Worm (Caenorhabditis elegans) whole organism, L4 larva: Measurements from ENCODE around the gene rps-30.
A peak's percentile ranks its signal among the peaks of the same experiment; 100 is the strongest.

Experiments used
- F49E8.2 ChIP-seq: sonication (generic microtip); optimal IDR thresholded peaks from 2 replicates; lab custom pipeline; 2016; ENCODE audit warnings: missing compliant biosample characterization, mild to moderate bottlenecking, missing genetic modification characterization, borderline replicate concordance
- aha-1 ChIP-seq: fragments of 150-350 bp; peaks from one replicate; lab custom pipeline; 2014; ENCODE audit warnings: missing biosample characterization, missing genetic modification characterization
- aly-2 ChIP-seq: sonication (generic microtip); optimal IDR thresholded peaks from 2 replicates; lab custom pipeline; 2018; ENCODE audit warnings: missing biosample characterization, missing genetic modification characterization
- arid-1 ChIP-seq: fragments of 200-800 bp; sonication (Bioruptor generic); conservative IDR thresholded peaks from 2 replicates; pipeline ENCODE4 v1.3.6; 2022; ENCODE audit warnings: missing genetic modification reagents, missing genetic modification characterization, missing compliant biosample characterization
- ceh-20 ChIP-seq: fragments of 200-800 bp; sonication (Bioruptor generic); IDR thresholded peaks from 2 replicates; pipeline ENCODE4 v1.3.6; 2022; ENCODE audit warnings: missing genetic modification reagents, missing genetic modification characterization, missing compliant biosample characterization
- ces-1 ChIP-seq: fragments of 150-350 bp; sonication (generic microtip); optimal IDR thresholded peaks from 4 replicates; lab custom pipeline; 2014; ENCODE audit warnings: missing biosample characterization, missing genetic modification reagents, missing genetic modification characterization
- cey-2 ChIP-seq: sonication (generic microtip); optimal IDR thresholded peaks from 3 replicates; lab custom pipeline; 2017; ENCODE audit warnings: missing genetic modification characterization, mild to moderate bottlenecking, missing compliant biosample characterization, antibody characterized with exemption, borderline replicate concordance; ENCODE audit not compliant: insufficient read depth
- ctbp-1 ChIP-seq: fragments of 200-800 bp; sonication (Bioruptor generic); IDR thresholded peaks from 2 replicates; pipeline ENCODE4 v1.3.6; 2022; ENCODE audit warnings: missing genetic modification reagents, missing genetic modification characterization, missing compliant biosample characterization
- dmd-6 ChIP-seq: fragments of 200-800 bp; sonication (Bioruptor generic); IDR thresholded peaks from 2 replicates; pipeline ENCODE4 v1.3.6; 2022; ENCODE audit warnings: missing genetic modification reagents, missing genetic modification characterization, missing compliant biosample characterization
- dmd-9 ChIP-seq: fragments of 200-800 bp; sonication (Bioruptor generic); IDR thresholded peaks from 2 replicates; pipeline ENCODE4 v1.3.6; 2022; ENCODE audit warnings: missing genetic modification reagents, missing genetic modification characterization, missing compliant biosample characterization
- duxl-1 ChIP-seq: sonication (generic microtip); optimal IDR thresholded peaks from 2 replicates; lab custom pipeline; 2016; ENCODE audit warnings: mild to moderate bottlenecking, missing genetic modification characterization, moderate library complexity, missing compliant biosample characterization; ENCODE audit not compliant: poor library complexity
- egl-43 ChIP-seq: fragments of 200-800 bp; sonication (Bioruptor generic); IDR thresholded peaks from 2 replicates; pipeline ENCODE4 v1.3.6; 2022; ENCODE audit warnings: missing genetic modification reagents, missing genetic modification characterization, missing compliant biosample characterization
- fkh-10 ChIP-seq: fragments of 150-350 bp; optimal IDR thresholded peaks from 2 replicates; lab custom pipeline; 2014; ENCODE audit warnings: missing biosample characterization, missing genetic modification reagents, missing genetic modification characterization
- fos-1 ChIP-seq: fragments of 150-350 bp; optimal IDR thresholded peaks from 2 replicates; lab custom pipeline; 2014; ENCODE audit warnings: missing biosample characterization, missing genetic modification characterization
- gei-8 ChIP-seq: fragments of 200-800 bp; sonication (Bioruptor generic); optimal IDR thresholded peaks from 2 replicates; lab custom pipeline; 2018; ENCODE audit warnings: mild to moderate bottlenecking, missing genetic modification characterization, missing compliant biosample characterization
- hif-1 ChIP-seq, 2 experiments: sonication (generic microtip); optimal IDR thresholded peaks; 2 replicates each; lab custom pipeline; 2016 to 2017; ENCODE audit warnings: missing compliant biosample characterization in 2 of 2, missing genetic modification characterization in 2 of 2, missing genetic modification reagents in 2 of 2, missing genotype in 2 of 2, mild to moderate bottlenecking in 1 of 2
- hlh-11 ChIP-seq: fragments of 200-800 bp; sonication (Bioruptor generic); optimal IDR thresholded peaks from 2 replicates; lab custom pipeline; 2018; ENCODE audit warnings: mild to moderate bottlenecking, missing genetic modification characterization, missing compliant biosample characterization
- hlh-30 ChIP-seq: sonication (generic microtip); optimal IDR thresholded peaks from 2 replicates; lab custom pipeline; 2017; ENCODE audit warnings: antibody characterized with exemption, mild to moderate bottlenecking, missing genetic modification characterization, missing compliant biosample characterization; ENCODE audit not compliant: insufficient read depth
- hmg-1.1 ChIP-seq: fragments of 200-800 bp; sonication (Bioruptor generic); IDR thresholded peaks from 2 replicates; pipeline ENCODE4 v1.3.6; 2022; ENCODE audit warnings: missing genetic modification reagents, missing genetic modification characterization, missing compliant biosample characterization
- lim-7 ChIP-seq: fragments of 200-800 bp; sonication (Bioruptor generic); IDR thresholded peaks from 2 replicates; pipeline ENCODE4 v1.3.6; 2022; ENCODE audit warnings: missing genetic modification characterization, missing compliant biosample characterization
- lin-1 ChIP-seq: fragments of 200-800 bp; sonication (Bioruptor generic); IDR thresholded peaks from 2 replicates; pipeline ENCODE4 v1.3.6; 2022; ENCODE audit warnings: missing genetic modification reagents, missing genetic modification characterization, missing compliant biosample characterization
- lin-15B ChIP-seq: fragments of 150-350 bp; sonication (generic microtip); optimal IDR thresholded peaks from 3 replicates; lab custom pipeline; 2014; ENCODE audit warnings: missing biosample characterization, missing genetic modification characterization
- lin-29 ChIP-seq: fragments of 200-800 bp; sonication (Bioruptor generic); IDR thresholded peaks from 2 replicates; pipeline ENCODE4 v1.3.6; 2022; ENCODE audit warnings: missing genetic modification reagents, missing genetic modification characterization, missing compliant biosample characterization
- madf-5 ChIP-seq, 2 experiments: fragments of 200-800 bp; sonication (Bioruptor generic); IDR thresholded peaks; 2 replicates each; pipeline ENCODE4 v1.3.6; 2022; ENCODE audit warnings: missing compliant biosample characterization in 2 of 2, missing genetic modification characterization in 2 of 2
- mdl-1 ChIP-seq, 2 experiments: fragments of 150-350 bp in 1 of 2; sonication (generic microtip) in 1 of 2; optimal IDR thresholded peaks; 2 replicates each; lab custom pipeline; 2014 to 2017; ENCODE audit warnings: missing biosample characterization in 2 of 2, missing genetic modification characterization in 2 of 2
- mxl-3 ChIP-seq: fragments of 200-800 bp; sonication (Bioruptor generic); optimal IDR thresholded peaks from 2 replicates; lab custom pipeline; 2018; ENCODE audit warnings: mild to moderate bottlenecking, missing genetic modification characterization, missing compliant biosample characterization
- nhr-10 ChIP-seq: fragments of 150-350 bp; optimal IDR thresholded peaks from 2 replicates; lab custom pipeline; 2014; ENCODE audit warnings: missing biosample characterization, missing genetic modification characterization
- nhr-102 ChIP-seq: sonication (generic microtip); optimal IDR thresholded peaks from 2 replicates; lab custom pipeline; 2016; ENCODE audit warnings: mild to moderate bottlenecking, missing genetic modification characterization, moderate library complexity, missing compliant biosample characterization
- nhr-111 ChIP-seq: fragments of 200-800 bp; sonication (Bioruptor generic); optimal IDR thresholded peaks from 2 replicates; lab custom pipeline; 2018; ENCODE audit warnings: mild to moderate bottlenecking, missing genetic modification characterization, missing compliant biosample characterization
- nhr-237 ChIP-seq: sonication (generic microtip); optimal IDR thresholded peaks from 2 replicates; lab custom pipeline; 2017; ENCODE audit warnings: missing biosample characterization, missing genetic modification characterization
- nhr-28 ChIP-seq: fragments of 150-350 bp; optimal IDR thresholded peaks from 2 replicates; lab custom pipeline; 2014; ENCODE audit warnings: missing biosample characterization, missing genetic modification characterization
- nhr-41 ChIP-seq: fragments of 200-800 bp; sonication (Bioruptor generic); IDR thresholded peaks from 2 replicates; pipeline ENCODE4 v1.3.6; 2022; ENCODE audit warnings: missing genetic modification reagents, missing genetic modification characterization, missing compliant biosample characterization
- nhr-48 ChIP-seq: sonication (generic microtip); optimal IDR thresholded peaks from 2 replicates; lab custom pipeline; 2016; ENCODE audit warnings: mild to moderate bottlenecking, missing genetic modification characterization, missing compliant biosample characterization
- nhr-77 ChIP-seq: fragments of 150-350 bp; optimal IDR thresholded peaks from 2 replicates; lab custom pipeline; 2014; ENCODE audit warnings: missing biosample characterization, missing genetic modification characterization
- pqm-1 ChIP-seq: sonication (generic microtip); optimal IDR thresholded peaks from 2 replicates; lab custom pipeline; 2017; ENCODE audit warnings: missing biosample characterization, missing genetic modification characterization
- rbr-2 ChIP-seq: sonication (generic microtip); optimal IDR thresholded peaks from 2 replicates; lab custom pipeline; 2016; ENCODE audit warnings: missing genotype, missing genetic modification characterization, missing compliant biosample characterization
- set-16 ChIP-seq: fragments of 200-800 bp; sonication (Bioruptor generic); IDR thresholded peaks from 2 replicates; pipeline ENCODE4 v1.3.6; 2022; ENCODE audit warnings: missing genetic modification reagents, missing genetic modification characterization, missing compliant biosample characterization
- spr-1 ChIP-seq: sonication (generic microtip); optimal IDR thresholded peaks from 2 replicates; lab custom pipeline; 2016; ENCODE audit warnings: mild to moderate bottlenecking, missing genetic modification characterization, missing compliant biosample characterization
- spr-3 ChIP-seq: fragments of 200-800 bp; sonication (Bioruptor generic); optimal IDR thresholded peaks from 2 replicates; lab custom pipeline; 2018; ENCODE audit warnings: mild to moderate bottlenecking, missing genetic modification characterization, missing compliant biosample characterization
- tra-1 ChIP-seq: fragments of 200-800 bp; sonication (Bioruptor generic); IDR thresholded peaks from 2 replicates; pipeline ENCODE4 v1.3.6; 2022; ENCODE audit warnings: missing genetic modification reagents, missing genetic modification characterization, missing compliant biosample characterization
- unc-130 ChIP-seq: sonication (generic microtip); optimal IDR thresholded peaks from 2 replicates; lab custom pipeline; 2016; ENCODE audit warnings: missing genetic modification reagents, missing genetic modification characterization, missing compliant biosample characterization
- unc-62 ChIP-seq, 3 experiments: fragments of 150-350 bp in 1 of 3; sonication (generic microtip); optimal IDR thresholded peaks in 2 of 3; peaks in 1 of 3; 1 replicate in 1 of 3; 2 replicates in 2 of 3; lab custom pipeline; 2014 to 2017; ENCODE audit warnings: missing biosample characterization in 3 of 3, missing genetic modification characterization in 3 of 3, missing genetic modification reagents in 3 of 3, missing genotype in 1 of 3
- vab-7 ChIP-seq: fragments of 200-800 bp; sonication (Bioruptor generic); IDR thresholded peaks from 2 replicates; pipeline ENCODE4 v1.3.6; 2022; ENCODE audit warnings: missing genetic modification reagents, missing genetic modification characterization, missing compliant biosample characterization
- zag-1 ChIP-seq: fragments of 150-350 bp; optimal IDR thresholded peaks from 2 replicates; lab custom pipeline; 2014; ENCODE audit warnings: missing biosample characterization, missing genetic modification characterization

Gene rps-30

DNA sequence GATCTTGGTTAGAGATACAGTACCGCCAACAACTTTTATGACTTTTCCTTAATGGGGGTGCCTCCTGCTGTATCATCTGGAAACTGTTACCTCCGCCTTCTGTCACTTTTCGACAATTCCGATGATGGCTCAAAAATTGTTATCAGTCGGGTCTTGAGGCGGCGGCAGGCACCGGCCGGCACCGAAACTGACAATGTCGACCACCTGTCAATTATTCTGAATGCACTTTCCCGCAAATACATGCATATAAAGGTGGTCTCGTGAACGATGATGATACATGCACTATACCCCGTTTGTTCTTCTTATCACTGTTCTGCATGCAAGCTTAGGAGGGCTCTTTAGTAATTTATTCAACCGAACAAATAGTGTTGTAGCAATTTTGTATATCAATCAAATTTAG lies 32.3 kb upstream of the rps-30 start (continued):
- TF ChIP-seq madf-5 (GFP tag; IDR thresholded peaks at IDR 0.05; lab: Robert Waterston, UW) (no peak), pqm-1 (peak; percentile 53), lin-29 (GFP tag; lab: Robert Waterston, UW) (no peak), nhr-102 (tag; lab: Kevin White, UChicago) (peak; percentile 85), set-16 (GFP tag; lab: Robert Waterston, UW) (peak; percentile 41; the same call in 1 of the 2 replicates), ces-1 (GFP tag; lab: Kevin White, UChicago) (no peak), fkh-10 (GFP tag; lab: Kevin White, UChicago) (no peak), spr-1 (tag; lab: Kevin White, UChicago) (no peak), spr-3 (no peak), hif-1 (tag; optimal IDR thresholded peaks at IDR 0.05; lab: Kevin White, UChicago) (peak in 1 of 2 experiments; percentile 12), nhr-28 (tag; lab: Kevin White, UChicago) (peak; percentile 75), mdl-1 (tag; optimal IDR thresholded peaks at IDR 0.05; lab: Kevin White, UChicago) (peak in 1 of 2 experiments; percentile 2), lin-1 (GFP tag; lab: Robert Waterston, UW) (peak; percentile 94), duxl-1 (tag; lab: Kevin White, UChicago) (peak; percentile 15), arid-1 (GFP tag; lab: Robert Waterston, UW) (no peak), aly-2 (tag; lab: Kevin White, UChicago) (no peak), nhr-10 (tag; lab: Kevin White, UChicago) (no peak), lim-7 (GFP tag; lab: Robert Waterston, UW) (no peak), dmd-9 (no peak), nhr-41 (peak; percentile 54; the same call in 1 of the 2 replicates), cey-2 (tag; lab: Kevin White, UChicago) (no peak), F49E8.2 (no peak), nhr-77 (tag; lab: Kevin White, UChicago) (peak; percentile 25), zag-1 (tag; lab: Kevin White, UChicago) (no peak), rbr-2 (tag; lab: Kevin White, UChicago) (no peak), unc-62 (GFP tag; optimal IDR thresholded peaks at IDR 0.05 in 1 of 2; lab: Kevin White, UChicago) (peak in 1 of 2 experiments; percentile 96), unc-62 (tag; optimal IDR thresholded peaks at IDR 0.05; lab: Kevin White, UChicago) (no peak)

DNA sequence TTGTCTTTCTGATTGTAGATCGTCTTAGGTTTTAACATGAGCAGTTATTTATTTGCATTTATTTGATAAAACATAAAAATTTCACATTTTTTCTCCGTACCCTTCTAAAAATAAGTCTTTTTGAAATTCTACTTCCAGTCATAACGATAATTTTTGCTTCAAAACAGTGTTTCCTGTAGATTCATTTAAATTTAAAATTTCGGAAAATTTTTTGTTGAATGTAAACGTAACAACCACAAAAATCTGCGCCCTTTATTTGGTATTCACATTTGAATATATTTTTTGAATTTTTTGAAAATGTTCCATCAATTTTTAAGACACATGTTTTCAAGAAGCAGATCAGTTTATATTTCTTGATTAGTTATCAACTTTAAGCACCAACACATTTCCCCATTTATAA lies 31.0 kb upstream of the rps-30 start:
- TF ChIP-seq aha-1 (peak; percentile 92), nhr-237 (tag; lab: Kevin White, UChicago) (no peak)

DNA sequence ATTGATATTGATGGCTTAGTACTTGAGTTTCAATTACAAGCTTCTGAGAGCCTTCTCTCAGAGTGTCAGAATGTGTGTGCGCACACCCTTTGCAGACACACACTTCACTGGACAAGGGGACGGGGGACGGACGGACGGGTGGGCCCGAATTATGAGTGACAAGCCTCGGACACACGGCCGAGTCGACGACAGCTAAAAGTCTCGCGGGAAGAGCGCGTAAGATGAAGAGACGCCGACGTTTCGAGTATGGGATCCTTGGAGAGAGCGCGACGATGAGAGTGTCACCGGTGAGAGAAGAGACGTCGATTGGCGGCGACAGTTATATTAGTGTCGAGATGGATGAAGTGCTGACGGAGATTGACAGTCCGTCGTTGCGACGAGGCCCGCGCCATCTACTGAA lies 30.5 kb upstream of the rps-30 start:
- peak; percentile 12 for TF ChIP-seq hlh-11 (tag; lab: Kevin White, UChicago)
- TF ChIP-seq unc-62 (GFP tag; optimal IDR thresholded peaks at IDR 0.05 in 1 of 2; lab: Kevin White, UChicago): peak in 1 of 2 experiments; percentile 93
- no peak for TF ChIP-seq unc-62 (tag; optimal IDR thresholded peaks at IDR 0.05; lab: Kevin White, UChicago)
- TF ChIP-seq hmg-1.1 (GFP tag; lab: Robert Waterston, UW): 0 out of 2 replicates have a peak, but pooled peaks have one; percentile 16
- no peak for TF ChIP-seq zag-1 (tag; lab: Kevin White, UChicago)
- TF ChIP-seq unc-130 (GFP tag; lab: Kevin White, UChicago): no peak
- no peak for TF ChIP-seq lin-15B
- no peak for TF ChIP-seq fos-1
- peak; percentile 73 for TF ChIP-seq set-16 (GFP tag; lab: Robert Waterston, UW)
- TF ChIP-seq mxl-3 (GFP tag; lab: Kevin White, UChicago): peak; percentile 29
- TF ChIP-seq dmd-6 (GFP tag; lab: Robert Waterston, UW): peak; percentile 63
- no peak for TF ChIP-seq nhr-111
- TF ChIP-seq vab-7 (GFP tag; lab: Robert Waterston, UW): 0 out of 2 replicates have a peak, but pooled peaks have one; percentile 5
- no peak for TF ChIP-seq dmd-9
- no peak for TF ChIP-seq nhr-28 (tag; lab: Kevin White, UChicago)
- TF ChIP-seq gei-8: no peak
- 0 out of 2 replicates have a peak, but pooled peaks have one; percentile 17 for TF ChIP-seq ctbp-1 (GFP tag; lab: Robert Waterston, UW)
- no peak for TF ChIP-seq nhr-48 (tag; lab: Kevin White, UChicago)
- TF ChIP-seq tra-1: 0 out of 2 replicates have a peak, but pooled peaks have one; percentile 59
- 0 out of 2 replicates have a peak, but pooled peaks have one; percentile 39 for TF ChIP-seq egl-43
- 0 out of 2 replicates have a peak, but pooled peaks have one; percentile 26 for TF ChIP-seq ceh-20 (GFP tag; lab: Robert Waterston, UW)
- no peak for TF ChIP-seq hlh-30 (tag; lab: Kevin White, UChicago)
